Worm (Caenorhabditis elegans) whole organism, young adult: ENCODE results near the gene yars-2.

Experiments used
- F22D6.2 ChIP-seq: sonication (generic microtip); optimal IDR thresholded peaks from 2 replicates; lab custom pipeline; 2016; ENCODE audit warnings: mild to moderate bottlenecking, missing genetic modification characterization, missing compliant biosample characterization
- F39B2.1 ChIP-seq: fragments of 200-800 bp; sonication (Bioruptor generic); IDR thresholded peaks from 2 replicates; pipeline ENCODE4 v1.3.6; 2022; ENCODE audit warnings: missing genetic modification reagents, missing genetic modification characterization, missing compliant biosample characterization
- Y79H2A.3 ChIP-seq: fragments of 200-800 bp; sonication (Bioruptor generic); conservative IDR thresholded peaks from 2 replicates; pipeline ENCODE4 v1.3.6; 2022; ENCODE audit warnings: missing genetic modification reagents, missing genetic modification characterization, missing compliant biosample characterization
- ama-1 ChIP-seq, 3 experiments: fragments of 150-350 bp in 1 of 3; sonication (generic microtip) in 2 of 3; optimal IDR thresholded peaks; 2 replicates each; lab custom pipeline; 2014 to 2018; ENCODE audit warnings: missing biosample characterization in 2 of 3, missing genetic modification characterization in 2 of 3, missing genetic modification reagents in 2 of 3
- athp-1 ChIP-seq: sonication (generic microtip); optimal IDR thresholded peaks from 2 replicates; lab custom pipeline; 2017; ENCODE audit warnings: mild to moderate bottlenecking, missing genetic modification characterization, missing compliant biosample characterization
- ceh-27 ChIP-seq: fragments of 200-800 bp; sonication (Bioruptor generic); optimal IDR thresholded peaks from 2 replicates; lab custom pipeline; 2018; ENCODE audit warnings: mild to moderate bottlenecking, missing genetic modification characterization, moderate library complexity, missing compliant biosample characterization
- dpl-1 ChIP-seq: fragments of 150-350 bp; optimal IDR thresholded peaks from 2 replicates; lab custom pipeline; 2014; ENCODE audit warnings: missing biosample characterization, missing genetic modification reagents, missing genetic modification characterization
- him-1 ChIP-seq: sonication (generic microtip); optimal IDR thresholded peaks from 2 replicates; lab custom pipeline; 2016; ENCODE audit warnings: missing genotype, missing genetic modification reagents, missing genetic modification characterization, missing compliant biosample characterization
- lin-35 ChIP-seq, 3 experiments: fragments of 150-350 bp in 2 of 3; sonication (generic microtip) in 1 of 3; optimal IDR thresholded peaks; 2 replicates each; lab custom pipeline; 2014 to 2018; ENCODE audit warnings: missing biosample characterization in 3 of 3, missing genetic modification characterization in 3 of 3, missing genetic modification reagents in 3 of 3
- tbp1 ChIP-seq: fragments of 200-800 bp; sonication (Bioruptor generic); optimal IDR thresholded peaks from 2 replicates; lab custom pipeline; 2018; ENCODE audit warnings: mild to moderate bottlenecking, missing genetic modification characterization, missing compliant biosample characterization
- unc-62 ChIP-seq: fragments of 150-350 bp; optimal IDR thresholded peaks from 2 replicates; lab custom pipeline; 2014; ENCODE audit warnings: missing biosample characterization, missing genetic modification reagents, missing genetic modification characterization
- xnd-1 ChIP-seq: sonication (generic microtip); optimal IDR thresholded peaks from 2 replicates; lab custom pipeline; 2016; ENCODE audit warnings: missing genotype, missing genetic modification reagents, missing genetic modification characterization, missing compliant biosample characterization

ce11 chrIV:4751814-4752213 is 39.4 kb upstream of the yars-2 start, which contains the start of gene Y17G9B.4:
- TF ChIP-seq Y79H2A.3 = no peak
- peak; percentile 17 for TF ChIP-seq tbp1 (GFP tag; lab: Kevin White, UChicago)
- TF ChIP-seq ceh-27 (GFP tag; lab: Kevin White, UChicago) = no peak
- no peak for TF ChIP-seq athp-1 (tag; lab: Kevin White, UChicago)
- TF ChIP-seq lin-35 (GFP tag; optimal IDR thresholded peaks at IDR 0.05; lab: Kevin White, UChicago) = no peak
- no peak for TF ChIP-seq ama-1 (optimal IDR thresholded peaks at IDR 0.05; lab: Kevin White, UChicago)
- no peak for TF ChIP-seq ama-1 (GFP tag; optimal IDR thresholded peaks at IDR 0.05; lab: Kevin White, UChicago)
- TF ChIP-seq unc-62 = no peak
- TF ChIP-seq F39B2.1 (GFP tag; lab: Robert Waterston, UW) = no peak
- no peak for TF ChIP-seq him-1 (tag; lab: Kevin White, UChicago)
- no peak for TF ChIP-seq F22D6.2 (tag; lab: Kevin White, UChicago)
- no peak for TF ChIP-seq dpl-1 (GFP tag; lab: Kevin White, UChicago)
- TF ChIP-seq xnd-1 (tag; lab: Kevin White, UChicago) = peak; percentile 86
